Fruit fly (Drosophila melanogaster) whole organism, embryonic: ENCODE measurements around the gene Ublcp1.

Source experiments
- Bdp1 ChIP-seq: fragments of 200-800 bp; sonication (Bioruptor generic); optimal IDR thresholded peaks from 3 replicates; lab custom pipeline; 2016; ENCODE audit warnings: missing biosample characterization, missing genetic modification characterization
- Bgb ChIP-seq: fragments of 200-800 bp; sonication (Bioruptor generic); IDR thresholded peaks from 2 replicates; pipeline ENCODE4 v1.3.6; 2022; ENCODE audit warnings: missing biosample characterization, missing genetic modification characterization; ENCODE audit not compliant: partially characterized antibody
- Bteb2 ChIP-seq: fragments of 200-800 bp; sonication (Bioruptor generic); optimal IDR thresholded peaks from 2 replicates; lab custom pipeline; 2016; ENCODE audit warnings: missing biosample characterization, missing genetic modification characterization
- CG10209 ChIP-seq: fragments of 200-800 bp; sonication (Bioruptor generic); optimal IDR thresholded peaks from 3 replicates; lab custom pipeline; 2017; ENCODE audit warnings: missing biosample characterization, mild to moderate bottlenecking, missing genetic modification characterization, missing genetic modification reagents
- CG11696 ChIP-seq: fragments of 200-800 bp; sonication (Bioruptor generic); IDR thresholded peaks from 2 replicates; pipeline ENCODE4 v1.3.6; 2022; ENCODE audit warnings: missing biosample characterization, missing genetic modification characterization
- CG13287 ChIP-seq: fragments of 200-800 bp; sonication (Bioruptor generic); IDR thresholded peaks from 2 replicates; pipeline ENCODE4 v1.3.6; 2022; ENCODE audit warnings: missing biosample characterization, missing genetic modification characterization; ENCODE audit not compliant: partially characterized antibody
- CG13775 ChIP-seq: fragments of 200-800 bp; sonication (Bioruptor generic); optimal IDR thresholded peaks from 3 replicates; lab custom pipeline; 2017; ENCODE audit warnings: missing biosample characterization, mild to moderate bottlenecking, missing genetic modification characterization
- CG14014 ChIP-seq: fragments of 200-800 bp; sonication (Bioruptor generic); IDR thresholded peaks from 2 replicates; pipeline ENCODE4 v1.3.6; 2022; ENCODE audit warnings: missing biosample characterization, missing genetic modification characterization
- CG18011 ChIP-seq: fragments of 200-800 bp; sonication (Bioruptor generic); optimal IDR thresholded peaks from 2 replicates; lab custom pipeline; 2017; ENCODE audit warnings: missing biosample characterization, missing genetic modification characterization, mild to moderate bottlenecking, moderate library complexity, missing genotype
- CG1832 ChIP-seq: fragments of 200-800 bp; sonication (Bioruptor generic); optimal IDR thresholded peaks from 2 replicates; lab custom pipeline; 2017; ENCODE audit warnings: missing biosample characterization, mild to moderate bottlenecking, missing genetic modification characterization, inconsistent platforms
- CG2875 ChIP-seq: fragments of 200-800 bp; sonication (Bioruptor generic); optimal IDR thresholded peaks from 2 replicates; lab custom pipeline; 2017; ENCODE audit warnings: missing biosample characterization, mild to moderate bottlenecking, missing genetic modification characterization, missing genetic modification reagents
- CG30403 ChIP-seq: fragments of 200-800 bp; sonication (Bioruptor generic); optimal IDR thresholded peaks from 3 replicates; lab custom pipeline; 2016; ENCODE audit warnings: missing biosample characterization, missing genetic modification characterization
- CG3065 ChIP-seq: fragments of 200-800 bp; sonication (Bioruptor generic); optimal IDR thresholded peaks from 2 replicates; lab custom pipeline; 2016; ENCODE audit warnings: missing biosample characterization, missing genetic modification characterization
- CG3281 ChIP-seq: fragments of 200-800 bp; sonication (Bioruptor generic); optimal IDR thresholded peaks from 3 replicates; lab custom pipeline; 2017; ENCODE audit warnings: missing biosample characterization, mild to moderate bottlenecking, missing genetic modification characterization
- CG4282 ChIP-seq: fragments of 200-800 bp; sonication (Bioruptor generic); optimal IDR thresholded peaks from 2 replicates; lab custom pipeline; 2016; ENCODE audit warnings: missing biosample characterization, missing genetic modification characterization
- CG4404 ChIP-seq: fragments of 200-800 bp; sonication (Bioruptor generic); IDR thresholded peaks from 2 replicates; pipeline ENCODE4 v1.3.6; 2022; ENCODE audit warnings: missing biosample characterization, missing genetic modification characterization
- CG4707 ChIP-seq: fragments of 200-800 bp; sonication (Bioruptor generic); optimal IDR thresholded peaks from 2 replicates; lab custom pipeline; 2018; ENCODE audit warnings: missing biosample characterization, mild to moderate bottlenecking, missing genetic modification characterization, moderate library complexity
- CG4854 ChIP-seq: fragments of 200-800 bp; sonication (Bioruptor generic); optimal IDR thresholded peaks from 2 replicates; lab custom pipeline; 2016; ENCODE audit warnings: missing biosample characterization, missing genetic modification characterization, inconsistent platforms
- CG5180 ChIP-seq: fragments of 200-800 bp; sonication (Bioruptor generic); optimal IDR thresholded peaks from 3 replicates; lab custom pipeline; 2017; ENCODE audit warnings: missing biosample characterization, missing genetic modification characterization, mild to moderate bottlenecking, moderate library complexity, missing genetic modification reagents
- CG6765 ChIP-seq: fragments of 200-800 bp; sonication (Bioruptor generic); optimal IDR thresholded peaks from 3 replicates; lab custom pipeline; 2017; ENCODE audit warnings: missing biosample characterization, mild to moderate bottlenecking, missing genetic modification characterization
- CG8924 ChIP-seq: fragments of 200-800 bp; optimal IDR thresholded peaks from 3 replicates; lab custom pipeline; 2019; ENCODE audit warnings: missing biosample characterization, mild to moderate bottlenecking, missing genetic modification characterization, moderate library complexity
- CoRest ChIP-seq: fragments of 200-800 bp; sonication (Bioruptor generic); optimal IDR thresholded peaks from 3 replicates; lab custom pipeline; 2018; ENCODE audit warnings: missing biosample characterization, mild to moderate bottlenecking, missing genetic modification characterization, moderate library complexity
- D19B ChIP-seq: fragments of 200-800 bp; sonication (Bioruptor generic); optimal IDR thresholded peaks from 2 replicates; lab custom pipeline; 2017; ENCODE audit warnings: missing biosample characterization, mild to moderate bottlenecking, missing genetic modification characterization
- Doc3 ChIP-seq: fragments of 200-800 bp; sonication (Bioruptor generic); IDR thresholded peaks from 3 replicates; pipeline ENCODE4 v1.3.6; 2022; ENCODE audit warnings: missing biosample characterization, missing genetic modification characterization; ENCODE audit not compliant: partially characterized antibody
- E2f2 ChIP-seq: fragments of 200-800 bp; sonication (Bioruptor generic); IDR thresholded peaks from 2 replicates; pipeline ENCODE4 v1.3.6; 2022; ENCODE audit warnings: missing biosample characterization, missing genetic modification characterization
- Elba2 ChIP-seq: fragments of 200-800 bp; sonication (Bioruptor generic); optimal IDR thresholded peaks from 3 replicates; lab custom pipeline; 2016; ENCODE audit warnings: missing biosample characterization, missing genetic modification characterization
- HLH54F ChIP-seq: fragments of 200-800 bp; sonication (Bioruptor generic); optimal IDR thresholded peaks from 3 replicates; lab custom pipeline; 2016; ENCODE audit warnings: missing biosample characterization, missing genetic modification characterization
- HmgZ ChIP-seq: fragments of 200-800 bp; sonication (Bioruptor generic); optimal IDR thresholded peaks from 2 replicates; lab custom pipeline; 2018; ENCODE audit warnings: missing biosample characterization, mild to moderate bottlenecking, missing genetic modification characterization
- MBD-R2 ChIP-seq: fragments of 200-800 bp; sonication (Bioruptor generic); IDR thresholded peaks from 2 replicates; pipeline ENCODE4 v1.3.6; 2022; ENCODE audit warnings: missing biosample characterization, missing genetic modification characterization
- NC2α ChIP-seq: fragments of 200-800 bp; sonication (Bioruptor generic); optimal IDR thresholded peaks from 2 replicates; lab custom pipeline; 2016; ENCODE audit warnings: missing biosample characterization, missing genetic modification characterization
- Neu2 ChIP-seq: fragments of 200-800 bp; sonication (Bioruptor generic); optimal IDR thresholded peaks from 3 replicates; lab custom pipeline; 2016; ENCODE audit warnings: missing biosample characterization, missing genetic modification characterization, borderline replicate concordance
- NfI ChIP-seq: fragments of 200-800 bp; sonication (Bioruptor generic); optimal IDR thresholded peaks from 3 replicates; lab custom pipeline; 2018; ENCODE audit warnings: missing biosample characterization, mild to moderate bottlenecking, missing genetic modification characterization, moderate library complexity
- Sox100B ChIP-seq: fragments of 200-800 bp; sonication (Bioruptor generic); optimal IDR thresholded peaks from 3 replicates; lab custom pipeline; 2018; ENCODE audit warnings: missing biosample characterization, mild to moderate bottlenecking, missing genetic modification characterization
- bcd ChIP-seq: fragments of 200-800 bp; sonication (Bioruptor generic); optimal IDR thresholded peaks from 2 replicates; lab custom pipeline; 2017; ENCODE audit warnings: missing biosample characterization, mild to moderate bottlenecking, missing genetic modification characterization
- bigmax ChIP-seq: fragments of 200-800 bp; sonication (Bioruptor generic); optimal IDR thresholded peaks from 2 replicates; lab custom pipeline; 2018; ENCODE audit warnings: missing biosample characterization, mild to moderate bottlenecking, missing genetic modification characterization
- br ChIP-seq: fragments of >200 bp; optimal IDR thresholded peaks from 2 replicates; lab custom pipeline; 2017
- bsh ChIP-seq, 2 experiments: fragments of 200-800 bp; sonication (Bioruptor generic); optimal IDR thresholded peaks; 2 replicates each; lab custom pipeline; 2017 to 2018; ENCODE audit warnings: mild to moderate bottlenecking in 2 of 2, missing biosample characterization in 2 of 2, missing genetic modification characterization in 2 of 2, moderate library complexity in 1 of 2
- dm ChIP-seq: fragments of 200-800 bp; sonication (Bioruptor generic); optimal IDR thresholded peaks from 3 replicates; lab custom pipeline; 2016; ENCODE audit warnings: missing biosample characterization, missing genetic modification characterization
- en ChIP-seq: fragments of 200-800 bp; sonication (Bioruptor generic); optimal IDR thresholded peaks from 2 replicates; lab custom pipeline; 2016; ENCODE audit warnings: missing biosample characterization, missing genetic modification characterization
- eyg ChIP-seq: fragments of 200-800 bp; sonication (Bioruptor generic); optimal IDR thresholded peaks from 3 replicates; lab custom pipeline; 2016; ENCODE audit warnings: missing biosample characterization, missing genetic modification characterization
- grn ChIP-seq: fragments of 200-800 bp; sonication (Bioruptor generic); optimal IDR thresholded peaks from 3 replicates; lab custom pipeline; 2017; ENCODE audit warnings: missing biosample characterization, missing genetic modification characterization
- her ChIP-seq: fragments of 200-800 bp; sonication (Bioruptor generic); optimal IDR thresholded peaks from 2 replicates; lab custom pipeline; 2016; ENCODE audit warnings: missing biosample characterization, missing genetic modification characterization
- hth ChIP-seq: fragments of >200 bp; optimal IDR thresholded peaks from 2 replicates; lab custom pipeline; 2017; ENCODE audit warnings: inconsistent platforms
- ken ChIP-seq: fragments of 200-800 bp; sonication (Bioruptor generic); IDR thresholded peaks from 3 replicates; pipeline ENCODE4 v1.3.6; 2022; ENCODE audit warnings: missing biosample characterization, missing genetic modification characterization
- lilli ChIP-seq: fragments of 200-800 bp; sonication (Bioruptor generic); optimal IDR thresholded peaks from 3 replicates; lab custom pipeline; 2016; ENCODE audit warnings: missing biosample characterization, missing genetic modification characterization
- mam ChIP-seq: fragments of 200-800 bp; sonication (Bioruptor generic); optimal IDR thresholded peaks from 3 replicates; lab custom pipeline; 2016; ENCODE audit warnings: missing biosample characterization, missing genetic modification characterization
- nau ChIP-seq: fragments of 200-800 bp; sonication (Bioruptor generic); optimal IDR thresholded peaks from 3 replicates; lab custom pipeline; 2017; ENCODE audit warnings: missing biosample characterization, mild to moderate bottlenecking, missing genetic modification characterization, missing genetic modification reagents
- nmo ChIP-seq: fragments of 200-800 bp; sonication (Bioruptor generic); optimal IDR thresholded peaks from 2 replicates; lab custom pipeline; 2018; ENCODE audit warnings: missing biosample characterization, mild to moderate bottlenecking, missing genetic modification characterization, moderate library complexity
- so ChIP-seq: fragments of 200-800 bp; sonication (Bioruptor generic); IDR thresholded peaks from 3 replicates; pipeline ENCODE4 v1.3.6; 2022; ENCODE audit warnings: missing biosample characterization, missing genetic modification characterization
- trh ChIP-seq: fragments of 200-800 bp; sonication (Bioruptor generic); optimal IDR thresholded peaks from 2 replicates; lab custom pipeline; 2016; ENCODE audit warnings: missing biosample characterization, missing genetic modification characterization
- ttk ChIP-seq: fragments of 200-800 bp; sonication (Bioruptor generic); IDR thresholded peaks from 2 replicates; pipeline ENCODE4 v2.1.2; 2022; ENCODE audit warnings: missing biosample characterization, missing genetic modification characterization

Ublcp1 gene

DNA sequence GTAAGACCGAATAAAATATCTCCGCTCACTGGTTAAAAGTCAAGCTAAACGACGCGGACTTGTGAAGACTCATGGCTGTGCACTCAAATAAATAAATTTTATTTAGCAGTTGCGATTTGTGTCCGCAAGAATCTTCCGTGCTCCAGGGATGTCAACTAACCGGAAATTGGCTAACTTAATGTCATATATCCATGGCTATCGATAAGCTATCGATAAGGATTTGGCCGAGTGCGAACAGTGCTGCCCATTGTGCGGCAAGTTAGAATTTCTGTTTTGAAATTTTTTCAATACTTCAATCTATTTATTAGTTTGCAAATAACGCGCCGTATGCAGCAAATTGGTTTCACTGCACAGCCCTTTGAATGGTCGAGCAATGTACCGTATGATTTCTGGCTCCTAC is 7.4 kb upstream of the Ublcp1 start, which contains the start of gene p53 (continued):
- TF ChIP-seq lilli: peak; percentile 47
- TF ChIP-seq CG13287 (GFP tag; lab: Robert Waterston, UW): peak; percentile 79
- peak; percentile 77 for TF ChIP-seq CG4854 (GFP tag; lab: Kevin White, UChicago)
- peak; percentile 57 for TF ChIP-seq CG30403 (GFP tag; lab: Kevin White, UChicago)
- peak in 1 of 2 experiments; percentile 64 for TF ChIP-seq bsh (GFP tag; optimal IDR thresholded peaks at IDR 0.05; lab: Kevin White, UChicago)
- TF ChIP-seq CG6765 (GFP tag; lab: Kevin White, UChicago): peak; percentile 88
- peak; percentile 41; the same call in 1 of the 3 replicates for TF ChIP-seq Doc3
- TF ChIP-seq Bdp1: peak; percentile 41
- TF ChIP-seq so (GFP tag; lab: Robert Waterston, UW): no peak
- peak; percentile 61 for TF ChIP-seq dm
- TF ChIP-seq mam (GFP tag; lab: Kevin White, UChicago): peak; percentile 67
- no peak for TF ChIP-seq CG11696 (GFP tag; lab: Robert Waterston, UW)
- TF ChIP-seq nau (GFP tag; lab: Kevin White, UChicago): peak; percentile 86
- TF ChIP-seq CG10209 (GFP tag; lab: Kevin White, UChicago): peak; percentile 71
- no peak for TF ChIP-seq CG8924 (tag; lab: Kevin White, UChicago)
- peak; percentile 51 for TF ChIP-seq CG5180 (GFP tag; lab: Kevin White, UChicago)
- TF ChIP-seq HLH54F (GFP tag; lab: Kevin White, UChicago): peak; percentile 52
- no peak for TF ChIP-seq CG1832
- peak; percentile 72 for TF ChIP-seq Sox100B (GFP tag; lab: Kevin White, UChicago)
- peak; percentile 41 for TF ChIP-seq grn (GFP tag; lab: Kevin White, UChicago)
- TF ChIP-seq ken (GFP tag; lab: Robert Waterston, UW): peak; percentile 62; the same call in 2 of the 3 replicates
- no peak for TF ChIP-seq CG4404 (GFP tag; lab: Robert Waterston, UW)
- TF ChIP-seq D19B (GFP tag; lab: Kevin White, UChicago): peak; percentile 64
- TF ChIP-seq CG3065 (GFP tag; lab: Kevin White, UChicago): no peak
- TF ChIP-seq bcd (GFP tag; lab: Kevin White, UChicago): peak; percentile 89
- TF ChIP-seq CG3281 (GFP tag; lab: Kevin White, UChicago): peak; percentile 84
- peak; percentile 36 for TF ChIP-seq Bteb2 (GFP tag; lab: Kevin White, UChicago)
- peak; percentile 66 for TF ChIP-seq CG18011 (GFP tag; lab: Kevin White, UChicago)
- TF ChIP-seq CG4282 (GFP tag; lab: Kevin White, UChicago): peak; percentile 30
- TF ChIP-seq MBD-R2: peak; percentile 56
- peak; percentile 91 for TF ChIP-seq E2f2
- TF ChIP-seq eyg (GFP tag; lab: Kevin White, UChicago): peak; percentile 68
- TF ChIP-seq Bgb: peak; percentile 76
- peak; percentile 55; the same call in 1 of the 2 replicates for TF ChIP-seq ttk (GFP tag; lab: Robert Waterston, UW)
- TF ChIP-seq HmgZ (tag; lab: Kevin White, UChicago): peak; percentile 66
- TF ChIP-seq br (lab: Kevin White, UChicago): no peak
- peak; percentile 60; the same call in 1 of the 2 replicates for TF ChIP-seq CG14014 (GFP tag; lab: Robert Waterston, UW)
- TF ChIP-seq bigmax: peak; percentile 52
- TF ChIP-seq NC2α (GFP tag; lab: Kevin White, UChicago): peak; percentile 32
- TF ChIP-seq trh (GFP tag; lab: Kevin White, UChicago): peak; percentile 47
- peak; percentile 67 for TF ChIP-seq CoRest (tag; lab: Kevin White, UChicago)
- peak; percentile 85 for TF ChIP-seq CG13775
- TF ChIP-seq CG4707: peak; percentile 77
- TF ChIP-seq her: peak; percentile 68
- TF ChIP-seq NfI (GFP tag; lab: Kevin White, UChicago): peak; percentile 91
- no peak for TF ChIP-seq hth
- TF ChIP-seq en (GFP tag; lab: Kevin White, UChicago): peak; percentile 37
- TF ChIP-seq CG2875 (GFP tag; lab: Kevin White, UChicago): peak; percentile 72
- TF ChIP-seq nmo: peak; percentile 67
- TF ChIP-seq Neu2 (GFP tag; lab: Kevin White, UChicago): no peak
- no peak for TF ChIP-seq Elba2 (GFP tag; lab: Kevin White, UChicago)
